Fruit fly (Drosophila melanogaster) whole organism, embryonic: ENCODE data around the gene Fibp.

Experiments
- Abd-B ChIP-seq: fragments of 200-800 bp; sonication (Bioruptor generic); optimal IDR thresholded peaks from 2 replicates; lab custom pipeline; 2018; ENCODE audit warnings: missing biosample characterization, mild to moderate bottlenecking, missing genetic modification characterization, moderate library complexity
- Aef1 ChIP-seq: fragments of 200-800 bp; sonication (Bioruptor generic); IDR thresholded peaks from 3 replicates; pipeline ENCODE4 v1.3.6; 2022; ENCODE audit warnings: missing biosample characterization, missing genetic modification characterization
- Atf6 ChIP-seq: fragments of 200-800 bp; sonication (Bioruptor generic); IDR thresholded peaks from 2 replicates; pipeline ENCODE4 v1.3.6; 2022; ENCODE audit warnings: missing biosample characterization, missing genetic modification characterization
- BtbVII ChIP-seq: fragments of 200-800 bp; sonication (Bioruptor generic); optimal IDR thresholded peaks from 3 replicates; lab custom pipeline; 2017; ENCODE audit warnings: missing biosample characterization, mild to moderate bottlenecking, missing genetic modification characterization
- CG11085 ChIP-seq: fragments of 200-800 bp; sonication (Bioruptor generic); IDR thresholded peaks from 2 replicates; pipeline ENCODE4 v1.3.6; 2022; ENCODE audit warnings: missing biosample characterization, missing genetic modification characterization
- CG11398 ChIP-seq: fragments of 200-800 bp; sonication (Bioruptor generic); optimal IDR thresholded peaks from 2 replicates; lab custom pipeline; 2016; ENCODE audit warnings: missing biosample characterization, missing genetic modification characterization
- CG12236 ChIP-seq: fragments of 200-800 bp; sonication (Bioruptor generic); optimal IDR thresholded peaks from 2 replicates; lab custom pipeline; 2016; ENCODE audit warnings: missing biosample characterization, missing genetic modification characterization
- CG17612 ChIP-seq: fragments of 200-800 bp; sonication (Bioruptor generic); IDR thresholded peaks from 2 replicates; pipeline ENCODE4 v1.3.6; 2022; ENCODE audit warnings: missing biosample characterization, missing genetic modification characterization
- CG18599 ChIP-seq: fragments of 200-800 bp; sonication (Bioruptor generic); optimal IDR thresholded peaks from 3 replicates; lab custom pipeline; 2017; ENCODE audit warnings: missing biosample characterization, missing genetic modification characterization, mild to moderate bottlenecking, moderate library complexity, missing genetic modification reagents
- CG2712 ChIP-seq: fragments of 200-800 bp; optimal IDR thresholded peaks from 3 replicates; lab custom pipeline; 2019; ENCODE audit warnings: missing biosample characterization, mild to moderate bottlenecking, missing genetic modification characterization, moderate library complexity
- CG34422 ChIP-seq: fragments of 200-800 bp; sonication (Bioruptor generic); IDR thresholded peaks from 3 replicates; pipeline ENCODE4 v1.3.6; 2022; ENCODE audit warnings: missing biosample characterization, missing genetic modification characterization
- CG3995 ChIP-seq: fragments of 200-800 bp; sonication (Bioruptor generic); optimal IDR thresholded peaks from 3 replicates; lab custom pipeline; 2016; ENCODE audit warnings: missing biosample characterization, missing genetic modification characterization
- CG4360 ChIP-seq: fragments of 200-800 bp; sonication (Bioruptor generic); IDR thresholded peaks from 2 replicates; pipeline ENCODE4 v1.3.6; 2022; ENCODE audit warnings: missing biosample characterization, missing genetic modification characterization
- CG4404 ChIP-seq: fragments of 200-800 bp; sonication (Bioruptor generic); IDR thresholded peaks from 2 replicates; pipeline ENCODE4 v1.3.6; 2022; ENCODE audit warnings: missing biosample characterization, missing genetic modification characterization
- CG4617 ChIP-seq: fragments of 200-800 bp; sonication (Bioruptor generic); optimal IDR thresholded peaks from 3 replicates; lab custom pipeline; 2016; ENCODE audit warnings: missing biosample characterization, missing genetic modification characterization, borderline replicate concordance
- CG6654 ChIP-seq: fragments of 200-800 bp; sonication (Bioruptor generic); optimal IDR thresholded peaks from 2 replicates; lab custom pipeline; 2017; ENCODE audit warnings: missing biosample characterization, mild to moderate bottlenecking, missing genetic modification characterization
- CG9215 ChIP-seq: fragments of 200-800 bp; sonication (Bioruptor generic); IDR thresholded peaks from 2 replicates; pipeline ENCODE4 v1.3.6; 2022; ENCODE audit warnings: missing biosample characterization, missing genetic modification characterization
- D19A ChIP-seq: fragments of 200-800 bp; optimal IDR thresholded peaks from 3 replicates; lab custom pipeline; 2019; ENCODE audit warnings: missing biosample characterization, mild to moderate bottlenecking, missing genetic modification characterization, moderate library complexity
- E2f1 ChIP-seq: fragments of 200-800 bp; sonication (Bioruptor generic); IDR thresholded peaks from 2 replicates; pipeline ENCODE4 v1.3.6; 2022; ENCODE audit warnings: missing biosample characterization, missing genetic modification characterization
- HLHmδ ChIP-seq: fragments of 200-800 bp; sonication (Bioruptor generic); optimal IDR thresholded peaks from 2 replicates; lab custom pipeline; 2018; ENCODE audit warnings: missing biosample characterization, mild to moderate bottlenecking, missing genetic modification characterization, moderate library complexity
- HmgZ ChIP-seq: fragments of 200-800 bp; sonication (Bioruptor generic); optimal IDR thresholded peaks from 2 replicates; lab custom pipeline; 2018; ENCODE audit warnings: missing biosample characterization, mild to moderate bottlenecking, missing genetic modification characterization
- Mrtf ChIP-seq: fragments of 200-800 bp; sonication (Bioruptor generic); IDR thresholded peaks from 3 replicates; pipeline ENCODE4 v1.3.6; 2022; ENCODE audit warnings: missing biosample characterization, missing genetic modification characterization
- NC2α ChIP-seq: fragments of 200-800 bp; sonication (Bioruptor generic); optimal IDR thresholded peaks from 2 replicates; lab custom pipeline; 2016; ENCODE audit warnings: missing biosample characterization, missing genetic modification characterization
- NK7.1 ChIP-seq: fragments of 200-800 bp; sonication (Bioruptor generic); optimal IDR thresholded peaks from 3 replicates; lab custom pipeline; 2016; ENCODE audit warnings: missing biosample characterization, missing genetic modification characterization
- Nf-YB ChIP-seq: fragments of 200-800 bp; sonication (Bioruptor generic); optimal IDR thresholded peaks from 3 replicates; lab custom pipeline; 2019; ENCODE audit warnings: missing biosample characterization, mild to moderate bottlenecking, missing genetic modification characterization, moderate library complexity
- Oaz ChIP-seq: fragments of 200-800 bp; sonication (Bioruptor generic); IDR thresholded peaks from 2 replicates; pipeline ENCODE4 v1.3.6; 2022; ENCODE audit warnings: missing biosample characterization, missing genetic modification characterization
- Side ChIP-seq: fragments of 200-800 bp; sonication (Bioruptor generic); optimal IDR thresholded peaks from 2 replicates; lab custom pipeline; 2016; ENCODE audit warnings: missing biosample characterization, missing genetic modification characterization
- Six4 ChIP-seq: fragments of 200-800 bp; sonication (Bioruptor generic); optimal IDR thresholded peaks from 2 replicates; lab custom pipeline; 2016; ENCODE audit warnings: missing biosample characterization, missing genetic modification characterization
- bowl ChIP-seq: fragments of 200-800 bp; sonication (Bioruptor generic); IDR thresholded peaks from 2 replicates; pipeline ENCODE4 v1.3.6; 2022; ENCODE audit warnings: missing biosample characterization, missing genetic modification characterization
- crol ChIP-seq: fragments of 200-800 bp; sonication (Bioruptor generic); IDR thresholded peaks from 2 replicates; pipeline ENCODE4 v1.3.6; 2022; ENCODE audit warnings: missing biosample characterization, missing genetic modification characterization
- crp ChIP-seq, 2 experiments: fragments of 200-800 bp; sonication (Bioruptor generic); optimal IDR thresholded peaks; 2 replicates in 1 of 2; 3 replicates in 1 of 2; lab custom pipeline; 2017; ENCODE audit warnings: missing biosample characterization in 2 of 2, missing genetic modification characterization in 2 of 2, mild to moderate bottlenecking in 1 of 2, moderate library complexity in 1 of 2
- cwo ChIP-seq: fragments of 200-800 bp; sonication (Bioruptor generic); optimal IDR thresholded peaks from 3 replicates; lab custom pipeline; 2017; ENCODE audit warnings: missing biosample characterization, missing genetic modification characterization, mild to moderate bottlenecking, moderate library complexity, missing genetic modification reagents
- dimm ChIP-seq: fragments of 200-800 bp; sonication (Bioruptor generic); IDR thresholded peaks from 2 replicates; pipeline ENCODE4 v1.3.6; 2022; ENCODE audit warnings: missing biosample characterization, missing genetic modification characterization
- dmrt11E ChIP-seq: fragments of 200-800 bp; sonication (Bioruptor generic); optimal IDR thresholded peaks from 3 replicates; lab custom pipeline; 2018; ENCODE audit warnings: missing biosample characterization, mild to moderate bottlenecking, missing genetic modification characterization, moderate library complexity
- emc ChIP-seq: fragments of 200-800 bp; sonication (Bioruptor generic); optimal IDR thresholded peaks from 2 replicates; lab custom pipeline; 2016; ENCODE audit warnings: missing biosample characterization, missing genetic modification characterization
- eve ChIP-seq, 2 experiments: fragments of >200 bp; optimal IDR thresholded peaks; 2 replicates each; lab custom pipeline; 2017; ENCODE audit warnings: missing biosample characterization in 2 of 2, missing genetic modification characterization in 2 of 2
- fd3F ChIP-seq: fragments of 200-800 bp; sonication (Bioruptor generic); optimal IDR thresholded peaks from 2 replicates; lab custom pipeline; 2018; ENCODE audit warnings: missing biosample characterization, mild to moderate bottlenecking, missing genetic modification characterization, moderate library complexity
- gcm ChIP-seq: fragments of 200-800 bp; sonication (Bioruptor generic); optimal IDR thresholded peaks from 2 replicates; lab custom pipeline; 2019; ENCODE audit warnings: missing biosample characterization, mild to moderate bottlenecking, missing genetic modification characterization, moderate library complexity
- grau ChIP-seq: fragments of 200-800 bp; optimal IDR thresholded peaks from 3 replicates; lab custom pipeline; 2019; ENCODE audit warnings: missing biosample characterization, mild to moderate bottlenecking, missing genetic modification characterization, moderate library complexity
- her ChIP-seq: fragments of 200-800 bp; sonication (Bioruptor generic); optimal IDR thresholded peaks from 2 replicates; lab custom pipeline; 2016; ENCODE audit warnings: missing biosample characterization, missing genetic modification characterization
- maf-S ChIP-seq: fragments of 200-800 bp; sonication (Bioruptor generic); optimal IDR thresholded peaks from 2 replicates; lab custom pipeline; 2016; ENCODE audit warnings: missing biosample characterization, missing genetic modification characterization
- nerfin-1 ChIP-seq: fragments of 200-800 bp; sonication (Bioruptor generic); optimal IDR thresholded peaks from 3 replicates; lab custom pipeline; 2019; ENCODE audit warnings: missing biosample characterization, mild to moderate bottlenecking, missing genetic modification characterization, moderate library complexity
- nerfin-2 ChIP-seq: fragments of 200-800 bp; sonication (Bioruptor generic); IDR thresholded peaks from 2 replicates; pipeline ENCODE4 v1.3.6; 2022; ENCODE audit warnings: missing biosample characterization, missing genetic modification characterization; ENCODE audit not compliant: partially characterized antibody
- pb ChIP-seq: fragments of 200-800 bp; sonication (Bioruptor generic); optimal IDR thresholded peaks from 3 replicates; lab custom pipeline; 2016; ENCODE audit warnings: missing biosample characterization, missing genetic modification characterization
- pfk ChIP-seq: fragments of 200-800 bp; sonication (Bioruptor generic); optimal IDR thresholded peaks from 2 replicates; lab custom pipeline; 2018; ENCODE audit warnings: missing biosample characterization, mild to moderate bottlenecking, missing genetic modification characterization, moderate library complexity
- repo ChIP-seq: fragments of 200-800 bp; sonication (Bioruptor generic); optimal IDR thresholded peaks from 2 replicates; lab custom pipeline; 2016; ENCODE audit warnings: missing biosample characterization, missing genetic modification characterization
- row ChIP-seq: fragments of 200-800 bp; sonication (Bioruptor generic); IDR thresholded peaks from 3 replicates; pipeline ENCODE4 v1.3.6; 2022; ENCODE audit warnings: missing biosample characterization, missing genetic modification characterization
- salm ChIP-seq: fragments of 200-800 bp; sonication (Bioruptor generic); optimal IDR thresholded peaks from 2 replicates; lab custom pipeline; 2018; ENCODE audit warnings: missing biosample characterization, mild to moderate bottlenecking, missing genetic modification characterization
- sens ChIP-seq: fragments of 200-800 bp; sonication (Bioruptor generic); peaks from one replicate; lab custom pipeline; 2016; ENCODE audit warnings: missing biosample characterization, missing genetic modification characterization
- toy ChIP-seq: fragments of 200-800 bp; sonication (Bioruptor generic); IDR thresholded peaks from 2 replicates; pipeline ENCODE4 v1.3.6; 2022; ENCODE audit warnings: missing biosample characterization, missing genetic modification characterization

Fibp gene

DNA sequence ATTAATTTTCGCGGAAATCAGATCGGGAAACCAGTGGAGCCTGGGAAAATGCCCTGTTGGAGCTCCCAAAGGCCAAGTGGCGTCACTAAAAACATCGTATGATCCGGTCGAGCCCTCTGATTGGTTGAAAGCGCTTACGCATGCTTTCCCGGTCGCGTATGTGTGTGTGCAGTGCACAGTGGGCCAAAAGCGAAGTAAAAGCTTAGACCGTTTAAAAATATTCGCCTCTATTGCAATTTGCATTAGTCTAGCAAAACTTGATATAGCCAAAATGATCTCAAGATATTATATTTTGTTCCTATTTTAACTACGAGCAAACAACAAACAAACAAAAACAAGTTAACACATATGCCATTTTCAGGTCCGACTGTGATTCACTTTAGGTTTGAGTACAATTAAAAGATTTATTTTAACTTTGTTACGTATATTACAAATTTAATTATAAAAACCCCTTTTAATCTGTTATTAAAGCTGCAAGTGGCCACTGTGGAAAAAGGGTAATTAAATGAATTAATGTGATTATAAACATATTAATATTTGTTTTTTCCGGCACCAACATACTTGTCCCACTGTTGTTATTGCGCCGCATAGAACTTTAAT is 23.5 kb downstream of the Fibp start (continued):
- TF ChIP-seq Six4 (GFP tag; lab: Kevin White, UChicago) (peak; percentile 79), HLHmδ (GFP tag; lab: Kevin White, UChicago) (no peak), Mrtf (GFP tag; lab: Robert Waterston, UW) (peak; percentile 46; the same call in 1 of the 3 replicates), pfk (peak; percentile 16), gcm (GFP tag; lab: Kevin White, UChicago) (peak; percentile 74), CG18599 (peak; percentile 91), grau (tag; lab: Kevin White, UChicago) (peak; percentile 91), bowl (no peak; the same call in 1 of the 2 replicates), Aef1 (no peak), CG6654 (GFP tag; lab: Kevin White, UChicago) (peak; percentile 66), Side (GFP tag; lab: Kevin White, UChicago) (peak; percentile 83), E2f1 (GFP tag; lab: Robert Waterston, UW) (peak; percentile 68), BtbVII (GFP tag; lab: Kevin White, UChicago) (peak; percentile 93), nerfin-1 (tag; lab: Kevin White, UChicago) (peak; percentile 84), emc (GFP tag; lab: Kevin White, UChicago) (peak; percentile 36), pb (peak; percentile 88), NK7.1 (GFP tag; lab: Kevin White, UChicago) (peak; percentile 88), CG3995 (GFP tag; lab: Kevin White, UChicago) (peak; percentile 54), CG12236 (GFP tag; lab: Kevin White, UChicago) (peak; percentile 47), her (GFP tag; lab: Kevin White, UChicago) (peak; percentile 73), eve (GFP tag; optimal IDR thresholded peaks at IDR 0.05; lab: Kevin White, UChicago) (no peak), CG4360 (no peak), CG17612 (GFP tag; lab: Robert Waterston, UW) (no peak), crp (GFP tag; optimal IDR thresholded peaks at IDR 0.05; lab: Kevin White, UChicago) (no peak), NC2α (GFP tag; lab: Kevin White, UChicago) (no peak), CG11398 (GFP tag; lab: Kevin White, UChicago) (peak; percentile 27), Nf-YB (GFP tag; lab: Kevin White, UChicago) (peak; percentile 96), toy (0 out of 2 replicates have a peak, but pooled peaks have one; percentile 54), dmrt11E (peak; percentile 66), D19A (tag; lab: Kevin White, UChicago) (peak; percentile 81), maf-S (peak; percentile 69), CG2712 (peak; percentile 88), salm (tag; lab: Kevin White, UChicago) (peak; percentile 76), Oaz (GFP tag; lab: Robert Waterston, UW) (no peak; the same call in 1 of the 2 replicates), CG4617 (no peak), row (GFP tag; lab: Robert Waterston, UW) (peak; percentile 90), nerfin-2 (no peak), dimm (GFP tag; lab: Robert Waterston, UW) (no peak), repo (GFP tag; lab: Kevin White, UChicago) (peak; percentile 69), CG9215 (peak; percentile 76), sens (peak; percentile 97), cwo (GFP tag; lab: Kevin White, UChicago) (peak; percentile 88), Abd-B (GFP tag; lab: Kevin White, UChicago) (peak; percentile 77), crol (GFP tag; lab: Robert Waterston, UW) (no peak), Atf6 (peak; percentile 83), fd3F (GFP tag; lab: Kevin White, UChicago) (peak; percentile 81), HmgZ (peak; percentile 74), CG34422 (GFP tag; lab: Robert Waterston, UW) (peak; percentile 83; the same call in 2 of the 3 replicates), CG4404 (GFP tag; lab: Robert Waterston, UW) (0 out of 2 replicates have a peak, but pooled peaks have one; percentile 32), CG11085 (GFP tag; lab: Robert Waterston, UW) (0 out of 2 replicates have a peak, but pooled peaks have one; percentile 31)
